Worm (Caenorhabditis elegans) whole organism, young adult: ENCODE data around the gene rbm-17.

Experiments used
- B0019.2 ChIP-seq: fragments of 200-800 bp; sonication (Bioruptor generic); conservative IDR thresholded peaks from 2 replicates; pipeline ENCODE4 v1.3.6; 2022; ENCODE audit warnings: missing genetic modification reagents, missing genetic modification characterization, missing compliant biosample characterization
- B0035.1 ChIP-seq: sonication (generic microtip); optimal IDR thresholded peaks from 2 replicates; lab custom pipeline; 2016; ENCODE audit warnings: missing genetic modification characterization, mild to moderate bottlenecking, missing compliant biosample characterization, missing genotype, missing genetic modification reagents
- B0261.1 ChIP-seq: sonication (generic microtip); optimal IDR thresholded peaks from 2 replicates; lab custom pipeline; 2016; ENCODE audit warnings: mild to moderate bottlenecking, missing genetic modification characterization, moderate library complexity, missing compliant biosample characterization
- B0336.3 ChIP-seq: fragments of 200-800 bp; sonication (Bioruptor generic); IDR thresholded peaks from 2 replicates; pipeline ENCODE4 v1.3.6; 2022; ENCODE audit warnings: missing genetic modification characterization, missing compliant biosample characterization
- F22D6.2 ChIP-seq: sonication (generic microtip); optimal IDR thresholded peaks from 2 replicates; lab custom pipeline; 2016; ENCODE audit warnings: mild to moderate bottlenecking, missing genetic modification characterization, missing compliant biosample characterization
- F23B12.7 ChIP-seq: sonication (generic microtip); optimal IDR thresholded peaks from 2 replicates; lab custom pipeline; 2017; ENCODE audit warnings: missing genetic modification characterization, mild to moderate bottlenecking, missing compliant biosample characterization, antibody characterized with exemption, moderate library complexity; ENCODE audit not compliant: insufficient read depth
- F52B5.7 ChIP-seq: sonication (generic microtip); optimal IDR thresholded peaks from 2 replicates; lab custom pipeline; 2016; ENCODE audit warnings: mild to moderate bottlenecking, missing genetic modification characterization, missing compliant biosample characterization
- F57C9.4 ChIP-seq: sonication (generic microtip); optimal IDR thresholded peaks from 2 replicates; lab custom pipeline; 2017; ENCODE audit warnings: mild to moderate bottlenecking, missing genetic modification characterization, missing compliant biosample characterization
- Y53F4B.3 ChIP-seq: fragments of 200-800 bp; sonication (Bioruptor generic); IDR thresholded peaks from 2 replicates; pipeline ENCODE4 v1.3.6; 2022; ENCODE audit warnings: missing genetic modification reagents, missing genetic modification characterization, missing compliant biosample characterization
- Y95B8A.8 ChIP-seq: fragments of 200-800 bp; sonication (Bioruptor generic); IDR thresholded peaks from 2 replicates; pipeline ENCODE4 v1.3.6; 2022; ENCODE audit warnings: missing genetic modification reagents, missing genetic modification characterization, missing compliant biosample characterization
- ZK185.1 ChIP-seq: sonication (generic microtip); optimal IDR thresholded peaks from 2 replicates; lab custom pipeline; 2016; ENCODE audit warnings: mild to moderate bottlenecking, missing genetic modification characterization, missing compliant biosample characterization; ENCODE audit not compliant: poor library complexity, severe bottlenecking
- atf-7 ChIP-seq: sonication (generic microtip); optimal IDR thresholded peaks from 2 replicates; lab custom pipeline; 2017; ENCODE audit warnings: mild to moderate bottlenecking, missing genetic modification characterization, missing compliant biosample characterization
- athp-1 ChIP-seq: sonication (generic microtip); optimal IDR thresholded peaks from 2 replicates; lab custom pipeline; 2017; ENCODE audit warnings: mild to moderate bottlenecking, missing genetic modification characterization, missing compliant biosample characterization
- bed-2 ChIP-seq: fragments of 200-800 bp; sonication (Bioruptor generic); IDR thresholded peaks from 2 replicates; pipeline ENCODE4 v1.3.6; 2022; ENCODE audit warnings: missing genetic modification reagents, missing genetic modification characterization, missing compliant biosample characterization
- ceh-40 ChIP-seq: fragments of 200-800 bp; sonication (Bioruptor generic); IDR thresholded peaks from 2 replicates; pipeline ENCODE4 v1.3.6; 2022; ENCODE audit warnings: missing genetic modification characterization, missing compliant biosample characterization
- ceh-58 ChIP-seq: fragments of 200-800 bp; sonication (Bioruptor generic); IDR thresholded peaks from 2 replicates; pipeline ENCODE4 v1.3.6; 2022; ENCODE audit warnings: missing genetic modification characterization, missing compliant biosample characterization
- ceh-91 ChIP-seq: fragments of 200-800 bp; sonication (Bioruptor generic); IDR thresholded peaks from 2 replicates; pipeline ENCODE4 v1.3.6; 2022; ENCODE audit warnings: missing genetic modification reagents, missing genetic modification characterization, missing compliant biosample characterization
- egl-18 ChIP-seq: fragments of 200-800 bp; sonication (Bioruptor generic); IDR thresholded peaks from 2 replicates; pipeline ENCODE4 v1.3.6; 2022; ENCODE audit warnings: missing genetic modification reagents, missing genetic modification characterization, missing compliant biosample characterization
- ekl-4 ChIP-seq: fragments of 200-800 bp; sonication (Bioruptor generic); IDR thresholded peaks from 2 replicates; pipeline ENCODE4 v1.3.6; 2022; ENCODE audit warnings: missing genetic modification reagents, missing genetic modification characterization, missing compliant biosample characterization
- gei-17 ChIP-seq: fragments of 200-800 bp; sonication (Bioruptor generic); optimal IDR thresholded peaks from 2 replicates; lab custom pipeline; 2018; ENCODE audit warnings: mild to moderate bottlenecking, missing genetic modification characterization, missing compliant biosample characterization
- hlh-26 ChIP-seq: fragments of 200-800 bp; sonication (Bioruptor generic); conservative IDR thresholded peaks from 2 replicates; pipeline ENCODE4 v1.3.6; 2022; ENCODE audit warnings: missing genetic modification reagents, missing genetic modification characterization, missing compliant biosample characterization
- hmg-1.2 ChIP-seq: fragments of 200-800 bp; sonication (Bioruptor generic); IDR thresholded peaks from 2 replicates; pipeline ENCODE4 v1.3.6; 2022; ENCODE audit warnings: missing genetic modification reagents, missing genetic modification characterization, missing compliant biosample characterization
- hrde-1 ChIP-seq: sonication (generic microtip); optimal IDR thresholded peaks from 2 replicates; lab custom pipeline; 2016; ENCODE audit warnings: missing genetic modification characterization, mild to moderate bottlenecking, missing compliant biosample characterization, moderate library complexity, missing genotype, missing genetic modification reagents, borderline replicate concordance
- hsf-1 ChIP-seq: fragments of 200-800 bp; sonication (Bioruptor generic); IDR thresholded peaks from 2 replicates; pipeline ENCODE4 v1.3.6; 2022; ENCODE audit warnings: missing genetic modification reagents, missing genetic modification characterization, missing compliant biosample characterization
- let-607 ChIP-seq, 2 experiments: fragments of 200-800 bp in 1 of 2; sonication (Bioruptor generic) in 1 of 2; sonication (generic microtip) in 1 of 2; optimal IDR thresholded peaks; 2 replicates each; lab custom pipeline; 2016 to 2018; ENCODE audit warnings: mild to moderate bottlenecking in 2 of 2, missing compliant biosample characterization in 2 of 2, missing genetic modification characterization in 2 of 2, moderate library complexity in 2 of 2, missing genotype in 1 of 2
- lir-1 ChIP-seq: fragments of 200-800 bp; sonication (Bioruptor generic); conservative IDR thresholded peaks from 2 replicates; pipeline ENCODE4 v1.3.6; 2022; ENCODE audit warnings: missing genetic modification reagents, missing genetic modification characterization, missing compliant biosample characterization
- lsy-27 ChIP-seq: sonication (generic microtip); optimal IDR thresholded peaks from 2 replicates; lab custom pipeline; 2017; ENCODE audit warnings: missing genetic modification characterization, mild to moderate bottlenecking, missing compliant biosample characterization, antibody characterized with exemption, missing genotype, borderline replicate concordance; ENCODE audit not compliant: insufficient read depth
- madf-3 ChIP-seq: fragments of 200-800 bp; sonication (Bioruptor generic); IDR thresholded peaks from 2 replicates; pipeline ENCODE4 v1.3.6; 2022; ENCODE audit warnings: missing genetic modification reagents, missing genetic modification characterization, missing compliant biosample characterization
- madf-6 ChIP-seq: fragments of 200-800 bp; sonication (Bioruptor generic); IDR thresholded peaks from 2 replicates; pipeline ENCODE4 v1.3.6; 2022; ENCODE audit warnings: missing genetic modification reagents, missing genetic modification characterization, missing compliant biosample characterization
- madf-8 ChIP-seq: fragments of 200-800 bp; sonication (Bioruptor generic); conservative IDR thresholded peaks from 2 replicates; pipeline ENCODE4 v1.3.6; 2022; ENCODE audit warnings: missing genetic modification reagents, missing genetic modification characterization, missing compliant biosample characterization
- mel-28 ChIP-seq: sonication (generic microtip); optimal IDR thresholded peaks from 2 replicates; lab custom pipeline; 2016; ENCODE audit warnings: borderline replicate concordance, mild to moderate bottlenecking, missing genetic modification characterization, missing compliant biosample characterization
- mxl-1 ChIP-seq: sonication (generic microtip); optimal IDR thresholded peaks from 2 replicates; lab custom pipeline; 2016; ENCODE audit warnings: missing genetic modification characterization, missing compliant biosample characterization
- nfya-1 ChIP-seq: sonication (generic microtip); optimal IDR thresholded peaks from 2 replicates; lab custom pipeline; 2017; ENCODE audit warnings: antibody characterized with exemption, missing compliant biosample characterization, missing genetic modification characterization, borderline replicate concordance; ENCODE audit not compliant: insufficient read depth
- nhr-120 ChIP-seq: fragments of 200-800 bp; sonication (Bioruptor generic); IDR thresholded peaks from 2 replicates; pipeline ENCODE4 v1.3.6; 2022; ENCODE audit warnings: missing genetic modification characterization, missing compliant biosample characterization
- nhr-179 ChIP-seq: sonication (generic microtip); optimal IDR thresholded peaks from 2 replicates; lab custom pipeline; 2016; ENCODE audit warnings: mild to moderate bottlenecking, missing genetic modification characterization, missing compliant biosample characterization
- nhr-27 ChIP-seq: fragments of 200-800 bp; sonication (Bioruptor generic); optimal IDR thresholded peaks from 2 replicates; lab custom pipeline; 2018; ENCODE audit warnings: mild to moderate bottlenecking, missing genetic modification characterization, moderate library complexity, missing compliant biosample characterization
- rcor-1 ChIP-seq: fragments of 200-800 bp; sonication (Bioruptor generic); IDR thresholded peaks from 2 replicates; pipeline ENCODE4 v1.3.6; 2022; ENCODE audit warnings: missing genetic modification reagents, missing genetic modification characterization, missing compliant biosample characterization
- repo-1 ChIP-seq: sonication (generic microtip); optimal IDR thresholded peaks from 2 replicates; lab custom pipeline; 2017; ENCODE audit warnings: mild to moderate bottlenecking, missing genetic modification characterization, missing compliant biosample characterization
- rpc-1 ChIP-seq, 2 experiments: fragments of 150-350 bp in 1 of 2; sonication (generic microtip) in 1 of 2; optimal IDR thresholded peaks; 2 replicates each; lab custom pipeline; 2014 to 2018; ENCODE audit warnings: missing biosample characterization in 1 of 2, missing genetic modification characterization in 1 of 2, missing genetic modification reagents in 1 of 2, missing genotype in 1 of 2
- snpc-1.1 ChIP-seq: sonication (generic microtip); optimal IDR thresholded peaks from 2 replicates; lab custom pipeline; 2017; ENCODE audit warnings: missing genetic modification characterization, mild to moderate bottlenecking, missing compliant biosample characterization, antibody characterized with exemption, moderate library complexity, missing genotype, missing genetic modification reagents; ENCODE audit not compliant: insufficient read depth
- sptf-2 ChIP-seq: fragments of 200-800 bp; sonication (Bioruptor generic); optimal IDR thresholded peaks from 2 replicates; lab custom pipeline; 2018; ENCODE audit warnings: mild to moderate bottlenecking, missing genetic modification characterization, missing compliant biosample characterization
- tbp1 ChIP-seq: fragments of 200-800 bp; sonication (Bioruptor generic); optimal IDR thresholded peaks from 2 replicates; lab custom pipeline; 2018; ENCODE audit warnings: mild to moderate bottlenecking, missing genetic modification characterization, missing compliant biosample characterization
- zfh-2 ChIP-seq: fragments of 200-800 bp; sonication (Bioruptor generic); conservative IDR thresholded peaks from 2 replicates; pipeline ENCODE4 v1.3.6; 2022; ENCODE audit warnings: missing genetic modification reagents, missing genetic modification characterization, missing compliant biosample characterization
- ztf-22 ChIP-seq: fragments of 200-800 bp; sonication (Bioruptor generic); optimal IDR thresholded peaks from 2 replicates; lab custom pipeline; 2018; ENCODE audit warnings: mild to moderate bottlenecking, missing genetic modification characterization, moderate library complexity, missing compliant biosample characterization
- ztf-6 ChIP-seq: fragments of 200-800 bp; sonication (Bioruptor generic); IDR thresholded peaks from 2 replicates; pipeline ENCODE4 v1.3.6; 2022; ENCODE audit warnings: missing genetic modification reagents, missing genetic modification characterization, missing compliant biosample characterization

The rbm-17 gene

DNA sequence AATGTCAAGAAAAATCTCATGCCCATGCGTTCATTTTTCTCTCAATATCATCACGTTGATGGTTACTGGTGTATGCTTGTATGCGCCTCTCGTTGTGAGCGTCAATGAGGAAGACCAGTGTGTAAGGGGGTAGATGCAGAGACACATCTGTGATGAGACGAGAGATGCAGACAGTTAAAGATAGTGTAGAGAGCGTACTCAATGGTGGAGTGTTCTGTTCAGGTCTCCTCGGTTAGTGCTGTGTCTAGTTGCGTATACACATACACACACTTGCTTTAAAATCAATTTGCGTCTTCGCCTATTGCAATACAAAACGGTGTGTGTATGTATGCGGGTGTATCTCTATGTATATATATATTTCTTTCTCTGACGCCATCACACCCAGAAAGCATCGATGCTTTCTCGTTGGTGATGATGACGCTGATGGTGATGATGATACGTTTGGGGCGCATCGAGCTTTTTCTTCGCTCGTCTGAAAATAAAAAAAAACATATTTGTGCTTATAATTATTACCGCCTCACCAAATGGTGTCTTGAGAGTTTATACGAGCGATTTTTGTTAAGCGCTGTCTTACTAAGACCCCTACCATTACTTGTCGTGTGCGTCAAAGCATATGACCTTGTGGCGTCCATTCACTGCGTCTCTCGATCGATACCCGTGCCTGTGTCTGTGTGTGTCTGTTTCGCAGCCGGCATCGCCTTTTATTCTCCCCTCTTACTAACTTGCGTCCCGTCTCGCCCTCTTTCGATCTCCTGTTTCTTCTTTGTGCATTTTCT lies 44.5 kb upstream of the rbm-17 start, which contains the start of gene F40F11.3 (continued):
- TF ChIP-seq snpc-1.1 (tag; lab: Kevin White, UChicago) (no peak), B0019.2 (GFP tag; lab: Robert Waterston, UW) (no peak), nhr-27 (tag; lab: Kevin White, UChicago) (no peak), F57C9.4 (tag; lab: Kevin White, UChicago) (no peak), lsy-27 (no peak), egl-18 (GFP tag; lab: Robert Waterston, UW) (0 out of 2 replicates have a peak, but pooled peaks have one; percentile 40), atf-7 (tag; lab: Kevin White, UChicago) (peak; percentile 42), hlh-26 (GFP tag; lab: Robert Waterston, UW) (no peak), B0336.3 (GFP tag; lab: Robert Waterston, UW) (peak; percentile 26), mel-28 (tag; lab: Kevin White, UChicago) (no peak), nfya-1 (tag; lab: Kevin White, UChicago) (no peak), athp-1 (tag; lab: Kevin White, UChicago) (peak; percentile 26), rcor-1 (GFP tag; lab: Robert Waterston, UW) (no peak), ceh-91 (GFP tag; lab: Robert Waterston, UW) (peak; percentile 10; the same call in 1 of the 2 replicates), Y53F4B.3 (no peak), Y95B8A.8 (0 out of 2 replicates have a peak, but pooled peaks have one; percentile 14), ekl-4 (GFP tag; lab: Robert Waterston, UW) (peak; percentile 73), hmg-1.2 (GFP tag; lab: Robert Waterston, UW) (peak; percentile 96), madf-3 (GFP tag; lab: Robert Waterston, UW) (0 out of 2 replicates have a peak, but pooled peaks have one; percentile 48), B0261.1 (no peak), ceh-40 (GFP tag; lab: Robert Waterston, UW) (0 out of 2 replicates have a peak, but pooled peaks have one; percentile 52), zfh-2 (no peak; the same call in 1 of the 2 replicates), let-607 (tag; optimal IDR thresholded peaks at IDR 0.05; lab: Kevin White, UChicago) (peak in 1 of 2 experiments; percentile 52), F22D6.2 (tag; lab: Kevin White, UChicago) (no peak), ztf-6 (GFP tag; lab: Robert Waterston, UW) (no peak), rpc-1 (optimal IDR thresholded peaks at IDR 0.05; lab: Kevin White, UChicago) (no peak), rpc-1 (tag; optimal IDR thresholded peaks at IDR 0.05; lab: Kevin White, UChicago) (no peak), hrde-1 (no peak), madf-8 (no peak), nhr-179 (tag; lab: Kevin White, UChicago) (no peak), tbp1 (GFP tag; lab: Kevin White, UChicago) (peak; percentile 54), bed-2 (no peak), mxl-1 (tag; lab: Kevin White, UChicago) (no peak), ztf-22 (GFP tag; lab: Kevin White, UChicago) (peak; percentile 34), ZK185.1 (peak; percentile 79), ceh-58 (GFP tag; lab: Robert Waterston, UW) (no peak; the same call in 1 of the 2 replicates), hsf-1 (GFP tag; lab: Robert Waterston, UW) (no peak), F23B12.7 (tag; lab: Kevin White, UChicago) (no peak), B0035.1 (tag; lab: Kevin White, UChicago) (no peak), F52B5.7 (no peak), nhr-120 (GFP tag; lab: Robert Waterston, UW) (no peak), gei-17 (GFP tag; lab: Kevin White, UChicago) (no peak), lir-1 (no peak), madf-6 (GFP tag; lab: Robert Waterston, UW) (peak; percentile 8; the same call in 1 of the 2 replicates), repo-1 (tag; lab: Kevin White, UChicago) (peak; percentile 87), sptf-2 (GFP tag; lab: Kevin White, UChicago) (no peak)
